Worm (Caenorhabditis elegans) whole organism, L2 larva: ENCODE measurements around the gene cat-4.
A peak's percentile ranks its signal among the peaks of the same experiment; 100 is the strongest.

ENCODE experiments used
- R02D3.7 ChIP-seq: fragments of 150-350 bp; optimal IDR thresholded peaks from 2 replicates; lab custom pipeline; 2014; ENCODE audit warnings: missing biosample characterization, missing genetic modification characterization
- ama-1 ChIP-seq: fragments of 150-350 bp; optimal IDR thresholded peaks from 2 replicates; lab custom pipeline; 2018; ENCODE audit warnings: inconsistent platforms
- blmp-1 ChIP-seq: sonication (generic microtip); optimal IDR thresholded peaks from 2 replicates; lab custom pipeline; 2017; ENCODE audit warnings: missing genetic modification characterization, mild to moderate bottlenecking, missing compliant biosample characterization, antibody characterized with exemption, moderate library complexity; ENCODE audit not compliant: insufficient read depth
- ceh-16 ChIP-seq: fragments of 150-350 bp; optimal IDR thresholded peaks from 2 replicates; lab custom pipeline; 2014; ENCODE audit warnings: missing biosample characterization, missing genetic modification characterization
- lin-11 ChIP-seq: fragments of 150-350 bp; sonication (generic microtip); optimal IDR thresholded peaks from 2 replicates; lab custom pipeline; 2014; ENCODE audit warnings: missing biosample characterization, missing genetic modification characterization, inconsistent platforms, mixed read lengths
- lin-13 ChIP-seq: fragments of 150-350 bp; optimal IDR thresholded peaks from 2 replicates; lab custom pipeline; 2014; ENCODE audit warnings: missing biosample characterization, missing genetic modification reagents, missing genetic modification characterization
- nhr-12 ChIP-seq: fragments of 150-350 bp; optimal IDR thresholded peaks from 2 replicates; lab custom pipeline; 2014; ENCODE audit warnings: missing biosample characterization, missing genetic modification characterization
- nhr-25 ChIP-seq: fragments of 150-350 bp; sonication (generic microtip); optimal IDR thresholded peaks from 3 replicates; lab custom pipeline; 2014; ENCODE audit warnings: missing biosample characterization, missing genetic modification characterization
- nhr-77 ChIP-seq: fragments of 150-350 bp; optimal IDR thresholded peaks from 2 replicates; lab custom pipeline; 2014; ENCODE audit warnings: missing biosample characterization, missing genetic modification characterization
- skn-1 ChIP-seq: sonication (generic microtip); optimal IDR thresholded peaks from 2 replicates; lab custom pipeline; 2017; ENCODE audit warnings: missing biosample characterization, missing genetic modification characterization
- unc-62 ChIP-seq: fragments of 150-350 bp; optimal IDR thresholded peaks from 2 replicates; lab custom pipeline; 2014; ENCODE audit warnings: missing biosample characterization, missing genetic modification reagents, missing genetic modification characterization

ce11 chrV:10525902-10526301 is 38.8 kb upstream of the cat-4 start, which contains the start of the genes C35A5.8 and hda-11:
- no peak for TF ChIP-seq nhr-77 (tag; lab: Kevin White, UChicago)
- no peak for TF ChIP-seq lin-13 (GFP tag; lab: Kevin White, UChicago)
- no peak for TF ChIP-seq skn-1
- TF ChIP-seq ama-1, result no peak
- TF ChIP-seq blmp-1 (tag; lab: Kevin White, UChicago), result peak; percentile 10
- no peak for TF ChIP-seq nhr-12 (tag; lab: Kevin White, UChicago)
- no peak for TF ChIP-seq nhr-25 (tag; lab: Kevin White, UChicago)
- no peak for TF ChIP-seq unc-62
- TF ChIP-seq R02D3.7, result no peak
- TF ChIP-seq lin-11 (tag; lab: Kevin White, UChicago), result no peak
- TF ChIP-seq ceh-16 (tag; lab: Kevin White, UChicago), result no peak
